Worm (Caenorhabditis elegans): Measurements from ENCODE around the gene pot-2.

pot-2 gene

DNA sequence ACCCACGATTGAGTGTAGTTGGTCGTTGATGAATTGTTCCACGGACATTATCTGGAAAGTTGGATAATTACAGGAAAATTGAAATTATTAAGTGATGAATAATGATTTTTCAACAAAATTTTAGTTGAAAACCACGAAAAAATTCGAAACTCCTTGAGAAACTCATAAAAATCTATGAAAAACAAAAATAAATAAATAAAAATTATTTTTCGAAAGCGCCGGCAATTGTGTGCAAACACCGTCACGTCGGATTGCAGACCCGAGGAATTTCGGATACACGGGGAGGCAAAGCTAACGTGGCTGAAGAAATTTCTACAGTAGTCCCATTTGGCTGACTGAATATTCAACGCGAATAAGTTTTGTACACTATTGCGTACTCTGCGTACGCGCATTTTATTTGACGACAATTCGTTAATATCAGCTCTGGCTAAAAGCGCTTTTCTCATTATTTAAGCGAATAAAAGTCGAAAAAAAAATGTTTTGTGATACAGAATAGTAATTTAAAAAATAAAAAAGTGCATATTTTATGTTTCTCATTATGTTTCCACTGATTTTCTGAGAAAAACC lies 37.7 kb downstream of the pot-2 start, which contains the start of gene mog-4:
mog-4 (minus strand) TSS at position 51 of the 567 bp plus-strand sequence.
- TF ChIP-seq tbx-11 (GFP tag; IDR thresholded peaks at IDR 0.05) (peak; percentile 68), F13C5.2 (tag; optimal IDR thresholded peaks at IDR 0.05) (peak; percentile 71), tbx-37 (GFP tag; conservative IDR thresholded peaks at IDR 0.05) (peak; percentile 91), scrt-1 (GFP tag; IDR thresholded peaks at IDR 0.05) (peak; percentile 69), pes-1 (GFP tag; IDR thresholded peaks at IDR 0.05) (peak; percentile 73), sea-1 (GFP tag; conservative IDR thresholded peaks at IDR 0.05) (peak; percentile 41; the same call in 1 of the 2 replicates)

DNA sequence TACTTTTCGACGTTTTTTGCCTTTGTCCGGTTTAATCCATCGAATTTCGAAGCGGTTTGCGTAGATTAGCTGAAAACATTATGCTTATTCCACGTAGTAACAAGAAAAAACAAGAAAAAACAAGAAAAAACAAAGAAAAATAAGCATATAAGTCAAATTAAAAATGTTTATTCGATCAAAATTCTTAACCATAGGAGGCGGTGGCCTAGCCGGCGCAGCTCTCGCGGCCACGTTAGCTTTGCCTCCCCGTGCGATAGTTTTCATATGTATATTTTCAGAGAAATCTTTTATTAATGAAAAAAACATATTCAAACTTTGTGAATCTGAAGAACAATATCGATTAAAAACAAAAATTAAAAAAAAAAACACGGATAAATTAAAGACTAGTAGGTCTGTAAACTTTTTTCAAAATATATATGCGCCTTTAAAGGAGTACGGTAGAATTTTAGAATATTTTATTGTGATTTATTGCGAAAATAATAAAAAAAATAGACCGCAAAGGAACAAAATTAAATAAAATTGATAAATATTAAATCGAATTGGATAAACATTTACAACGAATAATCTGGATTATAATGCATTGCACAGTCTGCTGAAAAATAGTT lies 39.9 kb downstream of the pot-2 start:
- TF ChIP-seq tbx-37 (GFP tag; conservative IDR thresholded peaks at IDR 0.05) = peak; percentile 46

- TF ChIP-seq ceh-13 (GFP tag; optimal IDR thresholded peaks at IDR 0.05) (no peak), ama-1 (optimal IDR thresholded peaks at IDR 0.05) (no peak)
These were observed 43.8 kb downstream of the pot-2 start for ce11 chrII:14567811-14568210.

ce11 chrII:14569322-14569721 lies 45.3 kb downstream of the pot-2 start:
- TF ChIP-seq hmg-4 (GFP tag; optimal IDR thresholded peaks at IDR 0.05) = peak; percentile 26
- TF ChIP-seq sea-1 (GFP tag; conservative IDR thresholded peaks at IDR 0.05) = no peak
- TF ChIP-seq flt-1 (GFP tag; IDR thresholded peaks at IDR 0.05) = no peak
- TF ChIP-seq ets-7 (tag; optimal IDR thresholded peaks at IDR 0.05) = no peak
- no peak for TF ChIP-seq F13C5.2 (tag; optimal IDR thresholded peaks at IDR 0.05)
- TF ChIP-seq hmbx-1 (tag; optimal IDR thresholded peaks at IDR 0.05) = no peak
- TF ChIP-seq scrt-1 (GFP tag; IDR thresholded peaks at IDR 0.05) = no peak

DNA sequence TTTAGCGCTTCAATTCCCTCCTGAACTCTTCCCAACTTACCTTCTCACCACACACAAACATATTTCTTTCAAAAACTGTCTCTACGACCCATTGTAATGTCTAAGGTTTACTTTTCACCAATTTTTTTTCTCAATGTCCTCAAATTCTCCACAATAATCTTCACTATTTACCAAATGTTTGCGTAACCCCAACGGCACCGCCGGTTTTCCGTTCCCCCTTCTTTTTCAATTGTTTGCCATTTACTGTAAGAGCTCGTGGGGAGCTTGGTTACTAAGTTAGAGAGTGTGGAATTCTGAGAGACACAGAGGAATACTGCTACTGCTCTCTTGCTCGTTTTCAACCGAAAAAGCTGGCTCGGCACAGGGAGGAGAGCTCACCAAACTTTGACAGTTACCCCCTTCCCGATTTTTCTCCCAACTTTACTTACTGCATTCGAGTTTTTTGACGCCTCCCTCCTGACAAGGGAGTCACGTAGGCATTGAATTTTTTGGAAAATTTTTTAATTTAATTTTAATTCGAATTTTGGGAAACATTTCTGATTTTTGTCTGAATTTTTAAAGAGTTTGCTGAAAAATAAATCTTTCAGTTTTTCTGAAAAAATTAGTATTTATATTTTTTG lies 46.7 kb downstream of the pot-2 start:
- TF ChIP-seq hmbx-1 (tag; optimal IDR thresholded peaks at IDR 0.05) = no peak
- TF ChIP-seq hnd-1 (tag; optimal IDR thresholded peaks at IDR 0.05) = no peak
- TF ChIP-seq tbx-37 (GFP tag; conservative IDR thresholded peaks at IDR 0.05) = no peak
- TF ChIP-seq scrt-1 (GFP tag; IDR thresholded peaks at IDR 0.05) = no peak
- TF ChIP-seq hmg-4 (GFP tag; optimal IDR thresholded peaks at IDR 0.05) = no peak
- no peak for TF ChIP-seq aly-1 (tag; optimal IDR thresholded peaks at IDR 0.05)
- no peak for TF ChIP-seq ceh-13 (GFP tag; optimal IDR thresholded peaks at IDR 0.05)
- TF ChIP-seq F13C5.2 (tag; optimal IDR thresholded peaks at IDR 0.05) = no peak
- no peak for TF ChIP-seq tra-4 (tag; optimal IDR thresholded peaks at IDR 0.05)

DNA sequence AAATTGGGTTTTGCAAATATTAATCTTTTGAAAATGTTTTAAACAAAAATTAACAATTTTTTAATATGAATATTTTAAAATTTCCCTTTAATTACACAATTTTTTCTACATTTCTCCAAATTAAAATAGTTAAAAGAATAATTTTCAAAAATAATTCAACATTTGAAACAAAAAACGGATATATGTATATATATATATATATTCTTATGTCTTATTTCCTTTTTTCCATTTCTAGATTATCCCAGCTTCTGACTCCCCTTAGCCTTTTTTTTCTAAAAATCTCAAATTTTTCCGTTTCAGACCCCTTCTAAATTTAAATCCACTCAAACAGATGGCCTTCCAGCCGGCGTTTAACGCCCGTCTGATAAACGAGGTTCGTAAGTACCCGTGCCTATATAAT lies 49.3 kb downstream of the pot-2 start, which contains the start of gene madf-5:
madf-5 (plus strand) TSS at position 301 of the 400 bp plus-strand sequence.
- no peak for TF ChIP-seq B0310.2 (tag; optimal IDR thresholded peaks at IDR 0.05)
- no peak for TF ChIP-seq tbx-37 (GFP tag; conservative IDR thresholded peaks at IDR 0.05)
- no peak for TF ChIP-seq sea-1 (GFP tag; conservative IDR thresholded peaks at IDR 0.05)
- TF ChIP-seq pes-1 (GFP tag; IDR thresholded peaks at IDR 0.05) = no peak
- TF ChIP-seq flt-1 (GFP tag; IDR thresholded peaks at IDR 0.05) = no peak

Data from whole organism, early embryonic.